Worm (Caenorhabditis elegans): ENCODE data around the gene pfd-5.

pfd-5 gene

ce11 chrIII:7210486-7210885 is 11.8 kb upstream of the pfd-5 start:
- TF ChIP-seq ama-1 (optimal IDR thresholded peaks at IDR 0.05) (no peak), jun-1 (tag; optimal IDR thresholded peaks at IDR 0.05) (no peak), lin-14 (GFP tag; optimal IDR thresholded peaks at IDR 0.05) (peak; percentile 0)

- TF ChIP-seq lsy-2 (tag; optimal IDR thresholded peaks at IDR 0.05) (peak in 1 of 2 experiments; percentile 50), efl-1 (optimal IDR thresholded peaks at IDR 0.05) (no peak), efl-1 (GFP tag; optimal IDR thresholded peaks at IDR 0.05 in 1 of 2) (peak in 1 of 2 experiments; percentile 91), unc-86 (tag; optimal IDR thresholded peaks at IDR 0.05) (no peak)
Measured at ce11 chrIII:7209721-7210120, 11.0 kb upstream of the pfd-5 start, which contains the start of gene R151.2. R151.2 (plus strand) TSS chrIII:7209967.

ce11 chrIII:7207903-7208497 is 9.3 kb upstream of the pfd-5 start, which contains the start of gene rpl-6:
rpl-6 (plus strand) TSS chrIII:7208447.
- TF ChIP-seq nhr-71 (tag; optimal IDR thresholded peaks at IDR 0.05) (peak; percentile 93), unc-98 (GFP tag; IDR thresholded peaks at IDR 0.05) (no peak), ceh-63 (GFP tag; optimal IDR thresholded peaks at IDR 0.05) (no peak), ceh-82 (tag; optimal IDR thresholded peaks at IDR 0.05) (peak; percentile 81 to 90 (median 86)), C04F5.9 (tag; optimal IDR thresholded peaks at IDR 0.05) (peak; percentile 77), lin-14 (GFP tag; optimal IDR thresholded peaks at IDR 0.05) (peak; percentile 90), ceh-8 (GFP tag; optimal IDR thresholded peaks at IDR 0.05) (peak; percentile 12), nhr-237 (tag; optimal IDR thresholded peaks at IDR 0.05) (peak; percentile 62), aly-2 (tag; optimal IDR thresholded peaks at IDR 0.05) (peak; percentile 22), alr-1 (tag; optimal IDR thresholded peaks at IDR 0.05; ENCODE audit: borderline replicate concordance) (no peak), unc-86 (tag; optimal IDR thresholded peaks at IDR 0.05) (peak; percentile 79), ztf-4 (tag; optimal IDR thresholded peaks at IDR 0.05) (peak; percentile 82), rnt-1 (tag; optimal IDR thresholded peaks at IDR 0.05) (peak; percentile 91), nhr-76 (tag; optimal IDR thresholded peaks at IDR 0.05) (no peak), tbx-2 (tag; optimal IDR thresholded peaks at IDR 0.05) (peak; percentile 86), C34B4.2 (tag; optimal IDR thresholded peaks at IDR 0.05) (no peak), grh-1 (GFP tag; IDR thresholded peaks at IDR 0.05) (peak; percentile 80), egl-13 (tag; optimal IDR thresholded peaks at IDR 0.05) (peak; percentile 69), dpl-1 (GFP tag; optimal IDR thresholded peaks at IDR 0.05) (peak; percentile 81 to 86 (median 85)), egl-27 (tag; optimal IDR thresholded peaks at IDR 0.05) (peak; percentile 63 to 87), elt-2 (tag; optimal IDR thresholded peaks at IDR 0.05) (peak; percentile 57), nhr-12 (tag; optimal IDR thresholded peaks at IDR 0.05) (no peak), ets-5 (GFP tag; IDR thresholded peaks at IDR 0.05) (no peak), zip-4 (GFP tag; optimal IDR thresholded peaks at IDR 0.05) (peak; percentile 45), irx-1 (tag; optimal IDR thresholded peaks at IDR 0.05) (peak; percentile 67), C16A3.4 (tag; optimal IDR thresholded peaks at IDR 0.05) (peak; percentile 97), Y116A8C.19 (tag; optimal IDR thresholded peaks at IDR 0.05; ENCODE audit: borderline replicate concordance) (no peak), sox-4 (tag; optimal IDR thresholded peaks at IDR 0.05) (peak; percentile 20), sup-37 (GFP tag; optimal IDR thresholded peaks at IDR 0.05) (no peak), nhr-84 (tag; optimal IDR thresholded peaks at IDR 0.05) (no peak), fkh-8 (tag; optimal IDR thresholded peaks at IDR 0.05) (peak; percentile 85), ceh-88 (GFP tag; IDR thresholded peaks at IDR 0.05) (peak; percentile 68), swsn-7 (tag; optimal IDR thresholded peaks at IDR 0.05) (peak; percentile 85), nhr-20 (tag; optimal IDR thresholded peaks at IDR 0.05) (peak; percentile 85), fkh-10 (GFP tag; optimal IDR thresholded peaks at IDR 0.05) (peak; percentile 77), lsy-2 (tag; optimal IDR thresholded peaks at IDR 0.05) (peak; percentile 99), ama-1 (optimal IDR thresholded peaks at IDR 0.05) (peak; percentile 55), lin-35 (GFP tag; optimal IDR thresholded peaks at IDR 0.05) (peak; percentile 85 to 92), mef-2 (tag; optimal IDR thresholded peaks at IDR 0.05) (no peak), lin-13 (GFP tag; optimal IDR thresholded peaks at IDR 0.05) (peak; percentile 83), efl-1 (optimal IDR thresholded peaks at IDR 0.05) (peak; percentile 91 to 94), efl-1 (GFP tag; optimal IDR thresholded peaks at IDR 0.05 in 1 of 2) (peak; percentile 81 to 98), nhr-85 (tag) (peak; percentile 95), ceh-90 (tag; optimal IDR thresholded peaks at IDR 0.05) (peak; percentile 33), lin-39 (tag; optimal IDR thresholded peaks at IDR 0.05) (peak; percentile 73), zag-1 (tag; optimal IDR thresholded peaks at IDR 0.05) (no peak)

Data from whole organism, L1 larva.